Fruit fly (Drosophila melanogaster): ENCODE measurements around the gene ChLD3.

Gene ChLD3

dm6 chr2L:16706882-16707775 is 31.5 kb upstream of the ChLD3 start (continued):
- TF ChIP-seq Hr51 (GFP tag; optimal IDR thresholded peaks at IDR 0.05) (peak in 1 of 2 experiments; percentile 52), CG4707 (GFP tag; optimal IDR thresholded peaks at IDR 0.05) (peak; percentile 80), Hey (tag; optimal IDR thresholded peaks at IDR 0.05) (no peak), CG31388 (GFP tag; optimal IDR thresholded peaks at IDR 0.05) (no peak), CG6854 (GFP tag; optimal IDR thresholded peaks at IDR 0.05) (no peak), ab (GFP tag; optimal IDR thresholded peaks at IDR 0.05) (no peak), CG1603 (tag; optimal IDR thresholded peaks at IDR 0.05) (no peak), CG13775 (GFP tag; optimal IDR thresholded peaks at IDR 0.05) (peak; percentile 16), Six4 (GFP tag; optimal IDR thresholded peaks at IDR 0.05) (no peak), aop (GFP tag; IDR thresholded peaks at IDR 0.05) (no peak), grn (GFP tag; optimal IDR thresholded peaks at IDR 0.05) (peak; percentile 54), Ada2b (GFP tag; IDR thresholded peaks at IDR 0.05) (peak; percentile 38; the same call in 1 of the 2 replicates), CG17568 (GFP tag; optimal IDR thresholded peaks at IDR 0.05) (no peak), zen2 (GFP tag; IDR thresholded peaks at IDR 0.05; ENCODE audit: partially characterized antibody) (no peak), pita (GFP tag; optimal IDR thresholded peaks at IDR 0.05) (no peak), emc (GFP tag; optimal IDR thresholded peaks at IDR 0.05) (no peak), Xbp1 (GFP tag; optimal IDR thresholded peaks at IDR 0.05) (peak; percentile 8), run (tag; optimal IDR thresholded peaks at IDR 0.05) (no peak), Lhr (GFP tag; optimal IDR thresholded peaks at IDR 0.05) (no peak), ci (GFP tag; IDR thresholded peaks at IDR 0.05) (peak; percentile 62; the same call in 1 of the 3 replicates), wor (GFP tag; IDR thresholded peaks at IDR 0.05) (no peak), CG11560 (tag; IDR thresholded peaks at IDR 0.05) (no peak), CG14667 (GFP tag; IDR thresholded peaks at IDR 0.05) (no peak), CG10267 (tag; optimal IDR thresholded peaks at IDR 0.05) (no peak), pho (GFP tag; optimal IDR thresholded peaks at IDR 0.05) (no peak), ssp (GFP tag; IDR thresholded peaks at IDR 0.05) (no peak), Taf1 (GFP tag; IDR thresholded peaks at IDR 0.05) (no peak), CG11398 (GFP tag; optimal IDR thresholded peaks at IDR 0.05) (no peak), CG8924 (tag; optimal IDR thresholded peaks at IDR 0.05) (peak; percentile 21), CkIIα-i1 (GFP tag; IDR thresholded peaks at IDR 0.05) (no peak), CG12391 (tag; optimal IDR thresholded peaks at IDR 0.05) (peak; percentile 21), ken (GFP tag; IDR thresholded peaks at IDR 0.05) (peak; percentile 49; the same call in 2 of the 3 replicates), toy (GFP tag; IDR thresholded peaks at IDR 0.05) (no peak), CG8359 (GFP tag; optimal IDR thresholded peaks at IDR 0.05; ENCODE audit: borderline replicate concordance) (no peak), CG10366 (GFP tag; IDR thresholded peaks at IDR 0.05) (peak; percentile 21; the same call in 1 of the 2 replicates), z (GFP tag; IDR thresholded peaks at IDR 0.05) (no peak), otp (GFP tag; IDR thresholded peaks at IDR 0.05) (no peak), shn (GFP tag; optimal IDR thresholded peaks at IDR 0.05) (no peak), CG11247 (GFP tag; IDR thresholded peaks at IDR 0.05) (no peak), inv (GFP tag; IDR thresholded peaks at IDR 0.05; ENCODE audit: partially characterized antibody) (no peak), CG12769 (tag; optimal IDR thresholded peaks at IDR 0.05) (peak; percentile 88), Opbp (GFP tag; IDR thresholded peaks at IDR 0.05; ENCODE audit: partially characterized antibody) (no peak), ato (GFP tag; IDR thresholded peaks at IDR 0.05; ENCODE audit: partially characterized antibody) (no peak), zen (tag; optimal IDR thresholded peaks at IDR 0.05) (no peak), CG30403 (GFP tag; optimal IDR thresholded peaks at IDR 0.05) (peak; percentile 24), CG3163 (GFP tag; optimal IDR thresholded peaks at IDR 0.05) (no peak), hbn (GFP tag; IDR thresholded peaks at IDR 0.05; ENCODE audit: partially characterized antibody) (no peak), CG18262 (tag; optimal IDR thresholded peaks at IDR 0.05) (no peak), CG15479 (GFP tag; optimal IDR thresholded peaks at IDR 0.05) (no peak)

Data from whole organism, embryonic.